Worm (Caenorhabditis elegans) whole organism, L1 larva: ENCODE measurements around the gene nsph-1.1.

Experiments used
- hlh-4 ChIP-seq: sonication (generic microtip); optimal IDR thresholded peaks from 2 replicates; lab custom pipeline; 2016; ENCODE audit warnings: mild to moderate bottlenecking, missing genetic modification characterization, missing compliant biosample characterization
- pag-3 ChIP-seq: sonication (generic microtip); optimal IDR thresholded peaks from 2 replicates; lab custom pipeline; 2017; ENCODE audit warnings: missing genetic modification characterization, mild to moderate bottlenecking, missing compliant biosample characterization, antibody characterized with exemption, borderline replicate concordance; ENCODE audit not compliant: insufficient read depth
- pax-3 ChIP-seq: fragments of 200-800 bp; sonication (Bioruptor generic); optimal IDR thresholded peaks from 2 replicates; lab custom pipeline; 2018; ENCODE audit warnings: mild to moderate bottlenecking, missing genetic modification characterization, moderate library complexity, missing compliant biosample characterization
- rnt-1 ChIP-seq: sonication (generic microtip); optimal IDR thresholded peaks from 2 replicates; lab custom pipeline; 2016; ENCODE audit warnings: mild to moderate bottlenecking, missing genetic modification characterization, moderate library complexity, missing compliant biosample characterization
- tbx-2 ChIP-seq: sonication (generic microtip); optimal IDR thresholded peaks from 2 replicates; lab custom pipeline; 2016; ENCODE audit warnings: missing genetic modification characterization, missing compliant biosample characterization
- unc-86 ChIP-seq: sonication (generic microtip); optimal IDR thresholded peaks from 2 replicates; lab custom pipeline; 2016; ENCODE audit warnings: missing genetic modification characterization, missing compliant biosample characterization
- zag-1 ChIP-seq: fragments of 150-350 bp; optimal IDR thresholded peaks from 2 replicates; lab custom pipeline; 2014; ENCODE audit warnings: missing biosample characterization, missing genetic modification characterization
- ztf-11 ChIP-seq, 2 experiments: sonication (generic microtip); optimal IDR thresholded peaks; 2 replicates each; lab custom pipeline; 2016 to 2017; ENCODE audit warnings: missing genetic modification characterization in 2 of 2, missing biosample characterization in 1 of 2, missing compliant biosample characterization in 1 of 2

- TF ChIP-seq pag-3 (tag; lab: Kevin White, UChicago) (no peak), ztf-11 (tag; optimal IDR thresholded peaks at IDR 0.05; lab: Kevin White, UChicago) (no peak), pax-3 (tag; lab: Kevin White, UChicago) (no peak), tbx-2 (no peak), zag-1 (tag; lab: Kevin White, UChicago) (no peak), unc-86 (tag; lab: Kevin White, UChicago) (no peak), hlh-4 (no peak), rnt-1 (tag; lab: Kevin White, UChicago) (no peak)
Observed at ce11 chrII:8759493-8759892, 7.1 kb upstream of the nsph-1.1 start, which contains the start of gene fut-1.
